Worm (Caenorhabditis elegans): ENCODE measurements around the gene tag-120.

DNA sequence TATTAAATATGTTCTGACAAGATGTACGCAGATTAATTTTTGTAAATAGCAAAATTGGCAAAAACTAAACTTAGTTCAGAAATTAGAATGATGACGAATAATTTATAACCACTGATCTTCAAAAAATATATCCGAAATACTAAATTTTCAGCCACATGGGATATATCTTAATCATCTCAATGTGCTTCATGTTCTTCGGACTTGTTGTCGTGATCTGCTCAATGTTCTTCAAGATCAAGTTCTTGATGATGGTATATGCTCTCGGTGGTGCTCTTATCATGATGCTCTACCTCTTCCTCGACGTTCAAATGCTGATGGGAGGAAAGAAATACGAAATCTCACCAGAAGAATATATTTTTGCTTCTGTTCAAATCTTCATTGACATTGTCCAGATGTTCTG is 3.0 kb downstream of the tag-120 start:
- TF ChIP-seq nhr-90 (tag; optimal IDR thresholded peaks at IDR 0.05): no peak
- no peak for TF ChIP-seq dox-1 (GFP tag; IDR thresholded peaks at IDR 0.05)
- TF ChIP-seq attf-3 (GFP tag; conservative IDR thresholded peaks at IDR 0.05): no peak
- no peak for TF ChIP-seq akir-1 (GFP tag; optimal IDR thresholded peaks at IDR 0.05)
- TF ChIP-seq ceh-40 (GFP tag; IDR thresholded peaks at IDR 0.05): no peak
- no peak for TF ChIP-seq pha-4 (tag; optimal IDR thresholded peaks at IDR 0.05)
- TF ChIP-seq lsl-1 (GFP tag; optimal IDR thresholded peaks at IDR 0.05): no peak
- TF ChIP-seq sptf-2 (GFP tag; optimal IDR thresholded peaks at IDR 0.05): no peak

All from whole organism, young adult.